Fruit fly (Drosophila melanogaster) whole organism, embryonic: Measurements from ENCODE around the gene CG14079.

Experiments used
- Adf1 ChIP-seq: fragments of 200-800 bp; sonication (Bioruptor generic); IDR thresholded peaks from 2 replicates; pipeline ENCODE4 v1.3.6; 2022; ENCODE audit warnings: missing biosample characterization, missing genetic modification characterization
- Antp ChIP-seq: fragments of 200-800 bp; sonication (Bioruptor generic); optimal IDR thresholded peaks from 3 replicates; lab custom pipeline; 2016; ENCODE audit warnings: missing biosample characterization, missing genetic modification characterization
- Asciz ChIP-seq: fragments of 200-800 bp; sonication (Bioruptor generic); optimal IDR thresholded peaks from 2 replicates; lab custom pipeline; 2017; ENCODE audit warnings: missing biosample characterization, mild to moderate bottlenecking, missing genetic modification characterization, missing genetic modification reagents
- Atf-2 ChIP-seq: fragments of 200-800 bp; sonication (Bioruptor generic); optimal IDR thresholded peaks from 2 replicates; lab custom pipeline; 2016; ENCODE audit warnings: missing biosample characterization, missing genetic modification characterization
- CG10209 ChIP-seq: fragments of 200-800 bp; sonication (Bioruptor generic); optimal IDR thresholded peaks from 3 replicates; lab custom pipeline; 2017; ENCODE audit warnings: missing biosample characterization, mild to moderate bottlenecking, missing genetic modification characterization, missing genetic modification reagents
- CG10959 ChIP-seq: fragments of 200-800 bp; sonication (Bioruptor generic); IDR thresholded peaks from 2 replicates; pipeline ENCODE4 v1.3.6; 2022; ENCODE audit warnings: missing biosample characterization, missing genetic modification characterization
- CG11723 ChIP-seq: fragments of 200-800 bp; sonication (Bioruptor generic); optimal IDR thresholded peaks from 2 replicates; lab custom pipeline; 2017; ENCODE audit warnings: missing biosample characterization, mild to moderate bottlenecking, missing genetic modification characterization
- CG12104 ChIP-seq: fragments of 200-800 bp; sonication (Bioruptor generic); optimal IDR thresholded peaks from 3 replicates; lab custom pipeline; 2016; ENCODE audit warnings: missing biosample characterization, missing genetic modification characterization
- CG12942 ChIP-seq: fragments of 200-800 bp; sonication (Bioruptor generic); optimal IDR thresholded peaks from 3 replicates; lab custom pipeline; 2016; ENCODE audit warnings: missing biosample characterization, missing genetic modification characterization
- CG13123 ChIP-seq: fragments of 200-800 bp; sonication (Bioruptor generic); optimal IDR thresholded peaks from 2 replicates; lab custom pipeline; 2016; ENCODE audit warnings: missing biosample characterization, missing genetic modification characterization
- CG14860 ChIP-seq: fragments of 200-800 bp; sonication (Bioruptor generic); IDR thresholded peaks from 3 replicates; pipeline ENCODE4 v1.3.6; 2022; ENCODE audit warnings: missing biosample characterization, missing genetic modification characterization; ENCODE audit not compliant: partially characterized antibody
- CG15479 ChIP-seq: fragments of 200-800 bp; sonication (Bioruptor generic); optimal IDR thresholded peaks from 3 replicates; lab custom pipeline; 2019; ENCODE audit warnings: missing biosample characterization, mild to moderate bottlenecking, missing genetic modification characterization, moderate library complexity
- CG1832 ChIP-seq: fragments of 200-800 bp; sonication (Bioruptor generic); optimal IDR thresholded peaks from 2 replicates; lab custom pipeline; 2017; ENCODE audit warnings: missing biosample characterization, mild to moderate bottlenecking, missing genetic modification characterization, inconsistent platforms
- CG18619 ChIP-seq: fragments of 200-800 bp; sonication (Bioruptor generic); optimal IDR thresholded peaks from 3 replicates; lab custom pipeline; 2017; ENCODE audit warnings: missing biosample characterization, mild to moderate bottlenecking, missing genetic modification characterization
- CG42726 ChIP-seq: fragments of 200-800 bp; sonication (Bioruptor generic); IDR thresholded peaks from 2 replicates; pipeline ENCODE4 v1.3.6; 2022; ENCODE audit warnings: missing biosample characterization, missing genetic modification characterization; ENCODE audit not compliant: partially characterized antibody
- CG4424 ChIP-seq: fragments of 200-800 bp; sonication (Bioruptor generic); optimal IDR thresholded peaks from 3 replicates; lab custom pipeline; 2016; ENCODE audit warnings: missing biosample characterization, missing genetic modification characterization
- CG5245 ChIP-seq: fragments of 200-800 bp; sonication (Bioruptor generic); optimal IDR thresholded peaks from 3 replicates; lab custom pipeline; 2016; ENCODE audit warnings: missing biosample characterization, missing genetic modification characterization
- CG6654 ChIP-seq: fragments of 200-800 bp; sonication (Bioruptor generic); optimal IDR thresholded peaks from 2 replicates; lab custom pipeline; 2017; ENCODE audit warnings: missing biosample characterization, mild to moderate bottlenecking, missing genetic modification characterization
- CG7987 ChIP-seq: fragments of 200-800 bp; sonication (Bioruptor generic); optimal IDR thresholded peaks from 2 replicates; lab custom pipeline; 2018; ENCODE audit warnings: missing biosample characterization, mild to moderate bottlenecking, missing genetic modification characterization, moderate library complexity
- CG8089 ChIP-seq: fragments of 200-800 bp; sonication (Bioruptor generic); optimal IDR thresholded peaks from 3 replicates; lab custom pipeline; 2016; ENCODE audit warnings: missing biosample characterization, missing genetic modification characterization
- CG8290 ChIP-seq, 3 experiments: fragments of 200-800 bp; sonication (Bioruptor generic); optimal IDR thresholded peaks; 2 replicates each; lab custom pipeline; 2016 to 2019; ENCODE audit warnings: missing biosample characterization in 3 of 3, missing genetic modification characterization in 3 of 3, mild to moderate bottlenecking in 2 of 3, moderate library complexity in 1 of 3
- E2f1 ChIP-seq: fragments of 200-800 bp; sonication (Bioruptor generic); IDR thresholded peaks from 2 replicates; pipeline ENCODE4 v1.3.6; 2022; ENCODE audit warnings: missing biosample characterization, missing genetic modification characterization
- HmgZ ChIP-seq: fragments of 200-800 bp; sonication (Bioruptor generic); optimal IDR thresholded peaks from 2 replicates; lab custom pipeline; 2018; ENCODE audit warnings: missing biosample characterization, mild to moderate bottlenecking, missing genetic modification characterization
- Hr51 ChIP-seq, 2 experiments: fragments of 200-800 bp; sonication (Bioruptor generic); optimal IDR thresholded peaks; 2 replicates in 1 of 2; 3 replicates in 1 of 2; lab custom pipeline; 2016 to 2018; ENCODE audit warnings: missing biosample characterization in 2 of 2, missing genetic modification characterization in 2 of 2, mild to moderate bottlenecking in 1 of 2, moderate library complexity in 1 of 2
- MBD-R2 ChIP-seq: fragments of 200-800 bp; sonication (Bioruptor generic); IDR thresholded peaks from 2 replicates; pipeline ENCODE4 v1.3.6; 2022; ENCODE audit warnings: missing biosample characterization, missing genetic modification characterization
- Med ChIP-seq: fragments of 200-800 bp; sonication (Bioruptor generic); peaks from one replicate; lab custom pipeline; 2016; ENCODE audit warnings: missing biosample characterization, missing genetic modification characterization, mild to moderate bottlenecking, inconsistent platforms, moderate library complexity
- Opbp ChIP-seq: fragments of 200-800 bp; sonication (Bioruptor generic); IDR thresholded peaks from 3 replicates; pipeline ENCODE4 v1.3.6; 2022; ENCODE audit warnings: missing biosample characterization, missing genetic modification characterization; ENCODE audit not compliant: partially characterized antibody
- Optix ChIP-seq: fragments of 200-800 bp; sonication (Bioruptor generic); IDR thresholded peaks from 3 replicates; pipeline ENCODE4 v1.3.6; 2022; ENCODE audit warnings: missing biosample characterization, missing genetic modification characterization
- PHDP ChIP-seq: fragments of 200-800 bp; sonication (Bioruptor generic); optimal IDR thresholded peaks from 3 replicates; lab custom pipeline; 2018; ENCODE audit warnings: missing biosample characterization, mild to moderate bottlenecking, missing genetic modification characterization, moderate library complexity
- Ptx1 ChIP-seq: fragments of 200-800 bp; sonication (Bioruptor generic); IDR thresholded peaks from 2 replicates; pipeline ENCODE4 v1.3.6; 2022; ENCODE audit warnings: missing biosample characterization, missing genetic modification characterization
- Taf1 ChIP-seq: fragments of 200-800 bp; sonication (Bioruptor generic); IDR thresholded peaks from 2 replicates; pipeline ENCODE4 v1.3.6; 2022; ENCODE audit warnings: missing biosample characterization, missing genetic modification characterization
- Xrp1 ChIP-seq: fragments of 200-800 bp; sonication (Bioruptor generic); IDR thresholded peaks from 2 replicates; pipeline ENCODE4 v1.3.6; 2022; ENCODE audit warnings: missing biosample characterization, missing genetic modification characterization
- aop ChIP-seq: fragments of 200-800 bp; sonication (Bioruptor generic); IDR thresholded peaks from 2 replicates; pipeline ENCODE4 v1.3.6; 2022; ENCODE audit warnings: missing biosample characterization, missing genetic modification characterization
- btn ChIP-seq: fragments of 200-800 bp; sonication (Bioruptor generic); optimal IDR thresholded peaks from 2 replicates; lab custom pipeline; 2016; ENCODE audit warnings: missing biosample characterization, missing genetic modification characterization
- croc ChIP-seq: fragments of 200-800 bp; sonication (Bioruptor generic); conservative IDR thresholded peaks from 3 replicates; pipeline ENCODE4 v1.3.6; 2022; ENCODE audit warnings: missing biosample characterization, missing genetic modification characterization
- cwo ChIP-seq: fragments of 200-800 bp; sonication (Bioruptor generic); optimal IDR thresholded peaks from 3 replicates; lab custom pipeline; 2017; ENCODE audit warnings: missing biosample characterization, missing genetic modification characterization, mild to moderate bottlenecking, moderate library complexity, missing genetic modification reagents
- dati ChIP-seq: fragments of 200-800 bp; sonication (Bioruptor generic); IDR thresholded peaks from 2 replicates; pipeline ENCODE4 v1.3.6; 2022; ENCODE audit warnings: missing biosample characterization, missing genetic modification characterization
- eyg ChIP-seq: fragments of 200-800 bp; sonication (Bioruptor generic); optimal IDR thresholded peaks from 3 replicates; lab custom pipeline; 2016; ENCODE audit warnings: missing biosample characterization, missing genetic modification characterization
- ham ChIP-seq: fragments of 200-800 bp; sonication (Bioruptor generic); IDR thresholded peaks from 2 replicates; pipeline ENCODE4 v1.3.6; 2022; ENCODE audit warnings: missing biosample characterization, missing genetic modification characterization
- lola ChIP-seq, 3 experiments: fragments of >200 bp in 2 of 3; fragments of 200-800 bp in 1 of 3; sonication (Bioruptor generic) in 1 of 3; optimal IDR thresholded peaks; 2 replicates each; lab custom pipeline; 2017 to 2019; ENCODE audit warnings: missing biosample characterization in 3 of 3, missing genetic modification characterization in 3 of 3, mild to moderate bottlenecking in 1 of 3, moderate library complexity in 1 of 3
- mirr ChIP-seq: fragments of 200-800 bp; sonication (Bioruptor generic); optimal IDR thresholded peaks from 3 replicates; lab custom pipeline; 2018; ENCODE audit warnings: missing biosample characterization, mild to moderate bottlenecking, missing genetic modification characterization
- onecut ChIP-seq: fragments of 200-800 bp; sonication (Bioruptor generic); IDR thresholded peaks from 2 replicates; pipeline ENCODE4 v1.3.6; 2022; ENCODE audit warnings: missing biosample characterization, missing genetic modification characterization
- row ChIP-seq: fragments of 200-800 bp; sonication (Bioruptor generic); IDR thresholded peaks from 3 replicates; pipeline ENCODE4 v1.3.6; 2022; ENCODE audit warnings: missing biosample characterization, missing genetic modification characterization
- sr ChIP-seq: fragments of 200-800 bp; sonication (Bioruptor generic); IDR thresholded peaks from 3 replicates; pipeline ENCODE4 v1.3.6; 2022; ENCODE audit warnings: missing biosample characterization, missing genetic modification characterization
- sug ChIP-seq: fragments of 200-800 bp; optimal IDR thresholded peaks from 2 replicates; lab custom pipeline; 2019; ENCODE audit warnings: missing biosample characterization, mild to moderate bottlenecking, missing genetic modification characterization, moderate library complexity
- tna ChIP-seq: fragments of 200-800 bp; sonication (Bioruptor generic); IDR thresholded peaks from 2 replicates; pipeline ENCODE4 v1.3.6; 2022; ENCODE audit warnings: missing biosample characterization, missing genetic modification characterization; ENCODE audit not compliant: partially characterized antibody
- tup ChIP-seq: fragments of 200-800 bp; sonication (Bioruptor generic); optimal IDR thresholded peaks from 2 replicates; lab custom pipeline; 2016; ENCODE audit warnings: missing biosample characterization, mild to moderate bottlenecking, missing genetic modification characterization, moderate library complexity
- vfl ChIP-seq: fragments of 200-800 bp; sonication (Bioruptor generic); optimal IDR thresholded peaks from 2 replicates; lab custom pipeline; 2016; ENCODE audit warnings: missing biosample characterization, missing genetic modification characterization
- zen2 ChIP-seq: fragments of 200-800 bp; sonication (Bioruptor generic); IDR thresholded peaks from 3 replicates; pipeline ENCODE4 v1.3.6; 2022; ENCODE audit warnings: missing biosample characterization, missing genetic modification characterization; ENCODE audit not compliant: partially characterized antibody
- zfh1 ChIP-seq: fragments of 200-800 bp; sonication (Bioruptor generic); IDR thresholded peaks from 3 replicates; pipeline ENCODE4 v1.3.6; 2022; ENCODE audit warnings: missing biosample characterization, missing genetic modification characterization

Gene CG14079

DNA sequence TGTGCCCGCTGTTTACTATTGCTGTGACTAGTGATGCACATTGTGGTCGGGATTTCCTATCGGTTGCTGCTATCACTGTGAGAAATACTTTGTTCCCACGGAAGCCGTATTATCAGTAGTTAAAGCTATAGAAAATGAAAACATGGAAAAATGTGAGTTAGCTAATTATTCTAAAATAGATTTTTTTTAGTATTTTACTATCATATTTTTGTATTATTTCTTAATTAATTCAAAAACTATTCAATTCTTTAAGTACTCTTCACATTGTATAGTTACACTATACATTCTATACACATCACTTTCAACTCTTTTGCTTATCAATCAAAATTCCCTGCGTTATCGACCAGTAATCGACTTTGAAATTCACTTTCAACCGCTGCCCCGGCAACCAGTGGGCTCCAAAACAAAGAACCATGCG is at the start of gene CG14079, which contains the start of gene Naxd (continued):
- peak; percentile 55; the same call in 2 of the 3 replicates for TF ChIP-seq zfh1
- peak; percentile 74; the same call in 1 of the 2 replicates for TF ChIP-seq Xrp1
- no peak for TF ChIP-seq CG10959 (GFP tag; lab: Robert Waterston, UW)
- TF ChIP-seq sr (GFP tag; lab: Robert Waterston, UW), result no peak
- no peak for TF ChIP-seq mirr (GFP tag; lab: Kevin White, UChicago)
- TF ChIP-seq CG13123 (GFP tag; lab: Kevin White, UChicago), result peak; percentile 24
- no peak for TF ChIP-seq Optix (GFP tag; lab: Robert Waterston, UW)
- TF ChIP-seq CG42726 (GFP tag; lab: Robert Waterston, UW), result no peak
- no peak for TF ChIP-seq btn (GFP tag; lab: Kevin White, UChicago)
- TF ChIP-seq eyg (GFP tag; lab: Kevin White, UChicago), result no peak
- TF ChIP-seq lola (GFP tag; optimal IDR thresholded peaks at IDR 0.05; lab: Kevin White, UChicago), result peak in 1 of 3 experiments; percentile 58
- peak; percentile 67 for TF ChIP-seq MBD-R2 (GFP tag; lab: Robert Waterston, UW)
- TF ChIP-seq CG11723, result no peak
- TF ChIP-seq ham, result no peak
- TF ChIP-seq onecut (GFP tag; lab: Robert Waterston, UW), result no peak
- TF ChIP-seq aop (GFP tag; lab: Robert Waterston, UW), result no peak
- peak; percentile 40 for TF ChIP-seq CG18619 (GFP tag; lab: Kevin White, UChicago)
- TF ChIP-seq PHDP (tag; lab: Kevin White, UChicago), result peak; percentile 75
- TF ChIP-seq tup (GFP tag; lab: Kevin White, UChicago), result no peak
- no peak for TF ChIP-seq CG5245 (GFP tag; lab: Kevin White, UChicago)
- TF ChIP-seq dati, result no peak
- no peak for TF ChIP-seq zen2 (GFP tag; lab: Robert Waterston, UW)
- 0 out of 3 replicates have a peak, but pooled peaks have one; percentile 14 for TF ChIP-seq croc (GFP tag; lab: Robert Waterston, UW)
- TF ChIP-seq Med, result peak; percentile 85
- TF ChIP-seq CG15479 (GFP tag; lab: Kevin White, UChicago), result no peak
- TF ChIP-seq CG12942 (GFP tag; lab: Kevin White, UChicago), result peak; percentile 74
- TF ChIP-seq row, result peak; percentile 92
- TF ChIP-seq CG10209, result peak; percentile 67
- no peak for TF ChIP-seq tna (GFP tag; lab: Robert Waterston, UW)
- TF ChIP-seq CG1832 (GFP tag; lab: Kevin White, UChicago), result no peak
- TF ChIP-seq Opbp, result no peak
- TF ChIP-seq Taf1 (GFP tag; lab: Robert Waterston, UW), result no peak
- TF ChIP-seq HmgZ, result peak; percentile 55
- TF ChIP-seq vfl (GFP tag; lab: Kevin White, UChicago), result no peak
- peak in 1 of 2 experiments; percentile 71 for TF ChIP-seq Hr51 (GFP tag; optimal IDR thresholded peaks at IDR 0.05; lab: Kevin White, UChicago)
- TF ChIP-seq sug (tag; lab: Kevin White, UChicago), result peak; percentile 64
- TF ChIP-seq Antp, result peak; percentile 41
- no peak for TF ChIP-seq cwo (GFP tag; lab: Kevin White, UChicago)
- no peak for TF ChIP-seq CG6654 (GFP tag; lab: Kevin White, UChicago)
- no peak for TF ChIP-seq CG8290 (GFP tag; optimal IDR thresholded peaks at IDR 0.05; lab: Kevin White, UChicago)
- TF ChIP-seq CG8290 (tag; optimal IDR thresholded peaks at IDR 0.05; lab: Kevin White, UChicago), result peak in 1 of 2 experiments; percentile 25
- TF ChIP-seq Asciz (GFP tag; lab: Kevin White, UChicago), result no peak
- TF ChIP-seq Adf1 (GFP tag; lab: Robert Waterston, UW), result no peak
- TF ChIP-seq CG7987 (GFP tag; lab: Kevin White, UChicago), result no peak
- peak; percentile 5 for TF ChIP-seq Atf-2
- TF ChIP-seq Ptx1, result peak; percentile 87
- no peak for TF ChIP-seq CG14860 (GFP tag; lab: Robert Waterston, UW)
- peak; percentile 29; the same call in 1 of the 2 replicates for TF ChIP-seq E2f1 (GFP tag; lab: Robert Waterston, UW)
- no peak for TF ChIP-seq CG12104 (GFP tag; lab: Kevin White, UChicago)
- no peak for TF ChIP-seq CG8089 (GFP tag; lab: Kevin White, UChicago)
- peak; percentile 38 for TF ChIP-seq CG4424
